Worm (Caenorhabditis elegans) whole organism, young adult: Measurements from ENCODE around the gene sri-48.

Source experiments
- B0019.2 ChIP-seq: fragments of 200-800 bp; sonication (Bioruptor generic); conservative IDR thresholded peaks from 2 replicates; pipeline ENCODE4 v1.3.6; 2022; ENCODE audit warnings: missing genetic modification reagents, missing genetic modification characterization, missing compliant biosample characterization
- B0035.1 ChIP-seq: sonication (generic microtip); optimal IDR thresholded peaks from 2 replicates; lab custom pipeline; 2016; ENCODE audit warnings: missing genetic modification characterization, mild to moderate bottlenecking, missing compliant biosample characterization, missing genotype, missing genetic modification reagents
- B0336.3 ChIP-seq: fragments of 200-800 bp; sonication (Bioruptor generic); IDR thresholded peaks from 2 replicates; pipeline ENCODE4 v1.3.6; 2022; ENCODE audit warnings: missing genetic modification characterization, missing compliant biosample characterization
- C06A6.2 ChIP-seq: fragments of 200-800 bp; sonication (Bioruptor generic); conservative IDR thresholded peaks from 2 replicates; pipeline ENCODE4 v1.3.6; 2022; ENCODE audit warnings: missing genetic modification characterization, missing compliant biosample characterization
- F10E7.11 ChIP-seq: sonication (generic microtip); optimal IDR thresholded peaks from 2 replicates; lab custom pipeline; 2017; ENCODE audit warnings: mild to moderate bottlenecking, missing genetic modification characterization, moderate library complexity, missing compliant biosample characterization
- F22D6.2 ChIP-seq: sonication (generic microtip); optimal IDR thresholded peaks from 2 replicates; lab custom pipeline; 2016; ENCODE audit warnings: mild to moderate bottlenecking, missing genetic modification characterization, missing compliant biosample characterization
- F23B12.7 ChIP-seq: sonication (generic microtip); optimal IDR thresholded peaks from 2 replicates; lab custom pipeline; 2017; ENCODE audit warnings: missing genetic modification characterization, mild to moderate bottlenecking, missing compliant biosample characterization, antibody characterized with exemption, moderate library complexity; ENCODE audit not compliant: insufficient read depth
- F39B2.1 ChIP-seq: fragments of 200-800 bp; sonication (Bioruptor generic); IDR thresholded peaks from 2 replicates; pipeline ENCODE4 v1.3.6; 2022; ENCODE audit warnings: missing genetic modification reagents, missing genetic modification characterization, missing compliant biosample characterization
- F55B11.4 ChIP-seq: sonication (generic microtip); optimal IDR thresholded peaks from 2 replicates; lab custom pipeline; 2016; ENCODE audit warnings: missing compliant biosample characterization, missing genetic modification characterization, borderline replicate concordance; ENCODE audit not compliant: insufficient read depth
- F57C9.4 ChIP-seq: sonication (generic microtip); optimal IDR thresholded peaks from 2 replicates; lab custom pipeline; 2017; ENCODE audit warnings: mild to moderate bottlenecking, missing genetic modification characterization, missing compliant biosample characterization
- K12H6.12 ChIP-seq: fragments of 200-800 bp; sonication (Bioruptor generic); optimal IDR thresholded peaks from 2 replicates; lab custom pipeline; 2018; ENCODE audit warnings: mild to moderate bottlenecking, missing genetic modification characterization, missing compliant biosample characterization
- T26A5.8 ChIP-seq: sonication (generic microtip); optimal IDR thresholded peaks from 2 replicates; lab custom pipeline; 2016; ENCODE audit warnings: missing genetic modification characterization, missing compliant biosample characterization
- Y53F4B.3 ChIP-seq: fragments of 200-800 bp; sonication (Bioruptor generic); IDR thresholded peaks from 2 replicates; pipeline ENCODE4 v1.3.6; 2022; ENCODE audit warnings: missing genetic modification reagents, missing genetic modification characterization, missing compliant biosample characterization
- Y95B8A.8 ChIP-seq: fragments of 200-800 bp; sonication (Bioruptor generic); IDR thresholded peaks from 2 replicates; pipeline ENCODE4 v1.3.6; 2022; ENCODE audit warnings: missing genetic modification reagents, missing genetic modification characterization, missing compliant biosample characterization
- ZK185.1 ChIP-seq: sonication (generic microtip); optimal IDR thresholded peaks from 2 replicates; lab custom pipeline; 2016; ENCODE audit warnings: mild to moderate bottlenecking, missing genetic modification characterization, missing compliant biosample characterization; ENCODE audit not compliant: poor library complexity, severe bottlenecking
- ama-1 ChIP-seq, 3 experiments: fragments of 150-350 bp in 1 of 3; sonication (generic microtip) in 2 of 3; optimal IDR thresholded peaks; 2 replicates each; lab custom pipeline; 2014 to 2018; ENCODE audit warnings: missing biosample characterization in 2 of 3, missing genetic modification characterization in 2 of 3, missing genetic modification reagents in 2 of 3
- aptf-2 ChIP-seq: fragments of 200-800 bp; sonication (Bioruptor generic); conservative IDR thresholded peaks from 2 replicates; pipeline ENCODE4 v1.3.6; 2022; ENCODE audit warnings: missing genetic modification reagents, missing genetic modification characterization, missing compliant biosample characterization
- atf-7 ChIP-seq: sonication (generic microtip); optimal IDR thresholded peaks from 2 replicates; lab custom pipeline; 2017; ENCODE audit warnings: mild to moderate bottlenecking, missing genetic modification characterization, missing compliant biosample characterization
- cebp-1 ChIP-seq, 2 experiments: fragments of 200-800 bp in 1 of 2; sonication (Bioruptor generic) in 1 of 2; sonication (generic microtip) in 1 of 2; IDR thresholded peaks in 1 of 2; optimal IDR thresholded peaks in 1 of 2; 2 replicates each; pipeline versions ENCODE4 v1.3.6 to Lab custom; 2017 to 2022; ENCODE audit warnings: missing compliant biosample characterization in 2 of 2, missing genetic modification characterization in 2 of 2, mild to moderate bottlenecking in 1 of 2, missing genetic modification reagents in 1 of 2, moderate library complexity in 1 of 2
- ceh-100 ChIP-seq: fragments of 200-800 bp; sonication (Bioruptor generic); IDR thresholded peaks from 2 replicates; pipeline ENCODE4 v1.3.6; 2022; ENCODE audit warnings: missing genetic modification reagents, missing genetic modification characterization, missing compliant biosample characterization
- ceh-40 ChIP-seq: fragments of 200-800 bp; sonication (Bioruptor generic); IDR thresholded peaks from 2 replicates; pipeline ENCODE4 v1.3.6; 2022; ENCODE audit warnings: missing genetic modification characterization, missing compliant biosample characterization
- ceh-58 ChIP-seq: fragments of 200-800 bp; sonication (Bioruptor generic); IDR thresholded peaks from 2 replicates; pipeline ENCODE4 v1.3.6; 2022; ENCODE audit warnings: missing genetic modification characterization, missing compliant biosample characterization
- hmg-20 ChIP-seq: fragments of 200-800 bp; sonication (Bioruptor generic); IDR thresholded peaks from 2 replicates; pipeline ENCODE4 v1.3.6; 2022; ENCODE audit warnings: missing genetic modification reagents, missing genetic modification characterization, missing compliant biosample characterization
- lin-40 ChIP-seq: sonication (generic microtip); optimal IDR thresholded peaks from 2 replicates; lab custom pipeline; 2016; ENCODE audit warnings: missing genetic modification characterization, mild to moderate bottlenecking, missing compliant biosample characterization, missing genotype, missing genetic modification reagents
- madf-10 ChIP-seq: sonication (generic microtip); optimal IDR thresholded peaks from 2 replicates; lab custom pipeline; 2016; ENCODE audit warnings: mild to moderate bottlenecking, missing genetic modification characterization, missing compliant biosample characterization
- madf-6 ChIP-seq: fragments of 200-800 bp; sonication (Bioruptor generic); IDR thresholded peaks from 2 replicates; pipeline ENCODE4 v1.3.6; 2022; ENCODE audit warnings: missing genetic modification reagents, missing genetic modification characterization, missing compliant biosample characterization
- nfyb-1 ChIP-seq: fragments of 200-800 bp; sonication (Bioruptor generic); IDR thresholded peaks from 2 replicates; pipeline ENCODE4 v1.3.6; 2022; ENCODE audit warnings: missing genetic modification reagents, missing genetic modification characterization, missing compliant biosample characterization
- nhr-27 ChIP-seq: fragments of 200-800 bp; sonication (Bioruptor generic); optimal IDR thresholded peaks from 2 replicates; lab custom pipeline; 2018; ENCODE audit warnings: mild to moderate bottlenecking, missing genetic modification characterization, moderate library complexity, missing compliant biosample characterization
- rcor-1 ChIP-seq: fragments of 200-800 bp; sonication (Bioruptor generic); IDR thresholded peaks from 2 replicates; pipeline ENCODE4 v1.3.6; 2022; ENCODE audit warnings: missing genetic modification reagents, missing genetic modification characterization, missing compliant biosample characterization
- snpc-3.4 ChIP-seq: sonication (generic microtip); optimal IDR thresholded peaks from 2 replicates; lab custom pipeline; 2017; ENCODE audit warnings: missing genetic modification characterization, mild to moderate bottlenecking, missing compliant biosample characterization, antibody characterized with exemption, moderate library complexity, missing genotype, missing genetic modification reagents
- sptf-2 ChIP-seq: fragments of 200-800 bp; sonication (Bioruptor generic); optimal IDR thresholded peaks from 2 replicates; lab custom pipeline; 2018; ENCODE audit warnings: mild to moderate bottlenecking, missing genetic modification characterization, missing compliant biosample characterization
- tbp1 ChIP-seq: fragments of 200-800 bp; sonication (Bioruptor generic); optimal IDR thresholded peaks from 2 replicates; lab custom pipeline; 2018; ENCODE audit warnings: mild to moderate bottlenecking, missing genetic modification characterization, missing compliant biosample characterization
- tlf-1 ChIP-seq: fragments of 200-800 bp; sonication (Bioruptor generic); optimal IDR thresholded peaks from 2 replicates; lab custom pipeline; 2018; ENCODE audit warnings: mild to moderate bottlenecking, missing genetic modification characterization, missing compliant biosample characterization
- ztf-22 ChIP-seq: fragments of 200-800 bp; sonication (Bioruptor generic); optimal IDR thresholded peaks from 2 replicates; lab custom pipeline; 2018; ENCODE audit warnings: mild to moderate bottlenecking, missing genetic modification characterization, moderate library complexity, missing compliant biosample characterization
- ztf-28 ChIP-seq: fragments of 200-800 bp; sonication (Bioruptor generic); IDR thresholded peaks from 2 replicates; pipeline ENCODE4 v1.3.6; 2022; ENCODE audit warnings: missing genetic modification reagents, missing genetic modification characterization, missing compliant biosample characterization

sri-48 gene

DNA sequence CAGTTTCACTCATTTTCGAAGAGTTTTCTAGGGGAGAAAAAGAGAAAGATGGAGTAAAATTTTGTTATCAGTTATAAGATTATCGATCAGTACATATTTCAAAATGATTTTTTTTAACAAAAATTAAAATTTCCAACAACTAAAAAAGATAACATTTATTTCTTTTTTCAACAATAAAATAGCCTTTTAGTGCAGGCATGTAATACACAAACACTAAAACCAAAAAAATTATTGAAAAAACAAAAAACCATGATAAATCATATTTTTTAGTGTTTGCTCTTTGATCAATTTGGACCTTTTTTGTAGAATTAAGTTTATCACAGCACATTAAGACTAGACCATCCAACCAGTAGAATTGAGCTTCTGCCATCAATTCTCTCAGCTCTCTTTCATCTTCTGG, 23.5 kb upstream of the sri-48 start, which contains the start of gene ZC239.15:
Gene ZC239.15 (minus strand): TSS at position 101 of the 400 bp plus-strand sequence.
- TF ChIP-seq ceh-100 (GFP tag; lab: Robert Waterston, UW) (no peak), F23B12.7 (no peak), lin-40 (no peak), Y53F4B.3 (GFP tag; lab: Robert Waterston, UW) (no peak), rcor-1 (no peak), F39B2.1 (GFP tag; lab: Robert Waterston, UW) (no peak), madf-6 (GFP tag; lab: Robert Waterston, UW) (no peak), sptf-2 (GFP tag; lab: Kevin White, UChicago) (no peak)

DNA sequence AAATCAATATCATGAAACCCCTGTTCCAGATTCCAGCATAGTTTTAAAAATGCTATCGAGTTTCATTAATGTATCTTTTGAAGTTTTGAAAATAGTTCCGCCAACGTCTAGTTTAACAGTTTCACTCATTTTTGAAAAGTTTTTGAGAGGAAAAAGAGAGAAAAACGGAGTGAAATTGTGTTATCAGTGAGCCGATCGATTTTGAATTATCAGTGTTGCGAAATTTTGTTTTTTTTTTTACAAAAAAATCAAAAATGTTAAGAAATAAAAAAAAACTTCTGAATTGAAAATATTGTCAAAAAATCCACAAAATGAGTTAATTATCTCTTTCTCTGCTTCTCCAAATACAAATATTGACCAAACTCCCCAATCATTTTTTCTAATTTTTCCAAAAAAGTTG, 21.5 kb upstream of the sri-48 start, which contains the start of gene ZC239.13:
Gene ZC239.13 (minus strand): TSS at position 154 of the 400 bp plus-strand sequence.
- TF ChIP-seq ztf-28 (no peak), nfyb-1 (GFP tag; lab: Robert Waterston, UW) (no peak), cebp-1 (GFP tag; IDR thresholded peaks at IDR 0.05; lab: Robert Waterston, UW) (peak; percentile 74; the same call in 1 of the 2 replicates), cebp-1 (tag; optimal IDR thresholded peaks at IDR 0.05; lab: Kevin White, UChicago) (peak; percentile 78), madf-10 (tag; lab: Kevin White, UChicago) (no peak), snpc-3.4 (no peak), C06A6.2 (GFP tag; lab: Robert Waterston, UW) (no peak), ceh-100 (GFP tag; lab: Robert Waterston, UW) (no peak)

DNA sequence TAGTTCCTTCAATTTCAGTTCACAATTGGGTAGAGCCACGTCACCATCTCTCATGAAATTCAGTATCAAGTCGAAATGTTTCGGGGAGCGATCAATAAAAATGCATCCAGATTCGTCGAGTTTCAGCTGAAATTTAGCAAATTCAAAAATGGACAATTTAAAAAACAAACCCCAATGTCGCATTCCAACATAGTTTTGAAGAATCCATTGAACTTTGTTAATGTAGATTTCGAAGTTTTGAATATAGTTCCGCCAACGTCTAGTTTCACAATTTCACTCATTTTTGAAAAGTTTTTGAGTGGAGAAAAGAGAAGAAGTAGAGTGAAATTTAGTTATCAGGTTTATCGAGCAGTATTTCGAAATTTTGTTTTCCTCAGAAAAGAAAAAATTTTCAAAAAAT, 20.6 kb upstream of the sri-48 start, which contains the start of gene ZC239.14:
Gene ZC239.14 (minus strand): TSS at position 305 of the 400 bp plus-strand sequence.
- TF ChIP-seq F55B11.4 (no peak), ztf-22 (GFP tag; lab: Kevin White, UChicago) (no peak), atf-7 (no peak), ama-1 (optimal IDR thresholded peaks at IDR 0.05; lab: Kevin White, UChicago) (no peak), ama-1 (GFP tag; optimal IDR thresholded peaks at IDR 0.05; lab: Kevin White, UChicago) (no peak), tbp1 (GFP tag; lab: Kevin White, UChicago) (no peak), K12H6.12 (no peak), ceh-100 (GFP tag; lab: Robert Waterston, UW) (no peak), T26A5.8 (no peak), aptf-2 (no peak), F10E7.11 (tag; lab: Kevin White, UChicago) (no peak), Y95B8A.8 (no peak), C06A6.2 (GFP tag; lab: Robert Waterston, UW) (no peak), B0336.3 (GFP tag; lab: Robert Waterston, UW) (no peak), F39B2.1 (GFP tag; lab: Robert Waterston, UW) (no peak), tlf-1 (GFP tag; lab: Kevin White, UChicago) (no peak), B0019.2 (no peak), ceh-40 (GFP tag; lab: Robert Waterston, UW) (no peak), nhr-27 (tag; lab: Kevin White, UChicago) (no peak), F57C9.4 (tag; lab: Kevin White, UChicago) (no peak), ceh-58 (GFP tag; lab: Robert Waterston, UW) (no peak)

DNA sequence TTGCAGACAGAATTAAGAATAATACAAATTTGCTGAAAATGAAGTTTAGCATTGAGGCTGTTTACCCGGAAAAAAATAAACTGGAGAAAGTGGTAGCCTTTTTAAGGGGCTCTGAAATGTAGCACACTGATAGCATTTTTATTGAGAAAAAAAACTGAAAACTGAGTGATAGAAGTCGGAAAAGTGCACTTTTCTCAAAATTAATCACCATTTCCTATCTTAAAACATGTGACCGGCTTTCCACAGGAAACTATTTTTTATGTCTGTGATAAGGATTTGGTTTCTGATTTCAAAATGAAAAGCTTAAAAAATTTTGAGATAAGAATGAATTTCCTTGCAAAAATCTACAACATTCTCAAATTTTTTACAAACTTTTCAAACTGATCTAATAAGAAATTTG, 19.6 kb upstream of the sri-48 start, which contains the start of gene ZC239.22:
Gene ZC239.22 (minus strand): TSS at position 101 of the 400 bp plus-strand sequence.
- TF ChIP-seq F22D6.2 (tag; lab: Kevin White, UChicago) (no peak), hmg-20 (GFP tag; lab: Robert Waterston, UW) (no peak), B0035.1 (tag; lab: Kevin White, UChicago) (no peak), ZK185.1 (tag; lab: Kevin White, UChicago) (no peak), ceh-40 (GFP tag; lab: Robert Waterston, UW) (no peak)
